Worm (Caenorhabditis elegans) whole organism, L4 larva: ENCODE measurements around the gene hpo-15.

Source experiments
- F10B5.3 ChIP-seq: sonication (generic microtip); optimal IDR thresholded peaks from 2 replicates; lab custom pipeline; 2016; ENCODE audit warnings: mild to moderate bottlenecking, missing genetic modification characterization, missing compliant biosample characterization
- F26F4.8 ChIP-seq: fragments of 200-800 bp; sonication (Bioruptor generic); conservative IDR thresholded peaks from 2 replicates; pipeline ENCODE4 v1.3.6; 2022; ENCODE audit warnings: missing genetic modification characterization, missing compliant biosample characterization
- F44E2.7 ChIP-seq: fragments of 200-800 bp; sonication (Bioruptor generic); IDR thresholded peaks from 2 replicates; pipeline ENCODE4 v2.1.2; 2022; ENCODE audit warnings: missing genetic modification characterization, missing compliant biosample characterization
- R02D3.7 ChIP-seq: fragments of 150-350 bp; sonication (generic microtip); optimal IDR thresholded peaks from 3 replicates; lab custom pipeline; 2014; ENCODE audit warnings: missing biosample characterization, missing genetic modification characterization
- T26A8.4 ChIP-seq: fragments of 200-800 bp; sonication (Bioruptor generic); IDR thresholded peaks from 2 replicates; pipeline ENCODE4 v1.3.6; 2022; ENCODE audit warnings: missing genetic modification characterization, missing compliant biosample characterization
- Y48G9A.11 ChIP-seq: fragments of 200-800 bp; sonication (Bioruptor generic); IDR thresholded peaks from 2 replicates; pipeline ENCODE4 v1.3.6; 2022; ENCODE audit warnings: missing genetic modification reagents, missing genetic modification characterization, missing compliant biosample characterization
- Y5F2A.4 ChIP-seq: fragments of 200-800 bp; sonication (Bioruptor generic); optimal IDR thresholded peaks from 2 replicates; lab custom pipeline; 2018; ENCODE audit warnings: mild to moderate bottlenecking, missing genetic modification characterization, missing compliant biosample characterization
- aha-1 ChIP-seq: fragments of 150-350 bp; peaks from one replicate; lab custom pipeline; 2014; ENCODE audit warnings: missing biosample characterization, missing genetic modification characterization
- aly-2 ChIP-seq: sonication (generic microtip); optimal IDR thresholded peaks from 2 replicates; lab custom pipeline; 2018; ENCODE audit warnings: missing biosample characterization, missing genetic modification characterization
- ceh-28 ChIP-seq: fragments of 150-350 bp; optimal IDR thresholded peaks from 2 replicates; lab custom pipeline; 2014; ENCODE audit warnings: missing biosample characterization, missing genetic modification reagents, missing genetic modification characterization
- ceh-62 ChIP-seq: sonication (generic microtip); optimal IDR thresholded peaks from 2 replicates; lab custom pipeline; 2017; ENCODE audit warnings: missing biosample characterization, missing genetic modification characterization
- ces-1 ChIP-seq: fragments of 150-350 bp; sonication (generic microtip); optimal IDR thresholded peaks from 4 replicates; lab custom pipeline; 2014; ENCODE audit warnings: missing biosample characterization, missing genetic modification reagents, missing genetic modification characterization
- ctbp-1 ChIP-seq: fragments of 200-800 bp; sonication (Bioruptor generic); IDR thresholded peaks from 2 replicates; pipeline ENCODE4 v1.3.6; 2022; ENCODE audit warnings: missing genetic modification reagents, missing genetic modification characterization, missing compliant biosample characterization
- daf-12 ChIP-seq: fragments of 150-350 bp; optimal IDR thresholded peaks from 2 replicates; lab custom pipeline; 2014; ENCODE audit warnings: missing biosample characterization, missing genetic modification reagents, missing genetic modification characterization
- daf-8 ChIP-seq: fragments of 200-800 bp; sonication (Bioruptor generic); IDR thresholded peaks from 2 replicates; pipeline ENCODE4 v1.3.6; 2022; ENCODE audit warnings: missing genetic modification characterization, missing compliant biosample characterization
- dmd-9 ChIP-seq: fragments of 200-800 bp; sonication (Bioruptor generic); IDR thresholded peaks from 2 replicates; pipeline ENCODE4 v1.3.6; 2022; ENCODE audit warnings: missing genetic modification reagents, missing genetic modification characterization, missing compliant biosample characterization
- duxl-1 ChIP-seq: sonication (generic microtip); optimal IDR thresholded peaks from 2 replicates; lab custom pipeline; 2016; ENCODE audit warnings: mild to moderate bottlenecking, missing genetic modification characterization, moderate library complexity, missing compliant biosample characterization; ENCODE audit not compliant: poor library complexity
- dve-1 ChIP-seq: sonication (generic microtip); optimal IDR thresholded peaks from 2 replicates; lab custom pipeline; 2017; ENCODE audit warnings: antibody characterized with exemption, mild to moderate bottlenecking, missing genetic modification characterization, missing compliant biosample characterization; ENCODE audit not compliant: insufficient read depth
- egl-27 ChIP-seq: sonication (generic microtip); optimal IDR thresholded peaks from 3 replicates; lab custom pipeline; 2017; ENCODE audit warnings: missing biosample characterization, missing genetic modification reagents, missing genetic modification characterization
- fos-1 ChIP-seq: fragments of 150-350 bp; optimal IDR thresholded peaks from 2 replicates; lab custom pipeline; 2014; ENCODE audit warnings: missing biosample characterization, missing genetic modification characterization
- gei-8 ChIP-seq: fragments of 200-800 bp; sonication (Bioruptor generic); optimal IDR thresholded peaks from 2 replicates; lab custom pipeline; 2018; ENCODE audit warnings: mild to moderate bottlenecking, missing genetic modification characterization, missing compliant biosample characterization
- hmg-1.1 ChIP-seq: fragments of 200-800 bp; sonication (Bioruptor generic); IDR thresholded peaks from 2 replicates; pipeline ENCODE4 v1.3.6; 2022; ENCODE audit warnings: missing genetic modification reagents, missing genetic modification characterization, missing compliant biosample characterization
- jun-1 ChIP-seq: fragments of 150-350 bp; optimal IDR thresholded peaks from 2 replicates; lab custom pipeline; 2014; ENCODE audit warnings: missing biosample characterization, missing genetic modification reagents, missing genetic modification characterization
- lin-1 ChIP-seq: fragments of 200-800 bp; sonication (Bioruptor generic); IDR thresholded peaks from 2 replicates; pipeline ENCODE4 v1.3.6; 2022; ENCODE audit warnings: missing genetic modification reagents, missing genetic modification characterization, missing compliant biosample characterization
- lin-15B ChIP-seq: fragments of 150-350 bp; sonication (generic microtip); optimal IDR thresholded peaks from 3 replicates; lab custom pipeline; 2014; ENCODE audit warnings: missing biosample characterization, missing genetic modification characterization
- lin-38 ChIP-seq: fragments of 200-800 bp; sonication (Bioruptor generic); IDR thresholded peaks from 2 replicates; pipeline ENCODE4 v1.3.6; 2022; ENCODE audit warnings: missing genetic modification reagents, missing genetic modification characterization, missing compliant biosample characterization
- lin-39 ChIP-seq: fragments of 150-350 bp; optimal IDR thresholded peaks from 2 replicates; lab custom pipeline; 2014; ENCODE audit warnings: missing biosample characterization, missing genetic modification reagents, missing genetic modification characterization
- lsy-2 ChIP-seq, 2 experiments: fragments of 150-350 bp in 1 of 2; sonication (generic microtip) in 1 of 2; optimal IDR thresholded peaks; 2 replicates each; lab custom pipeline; 2014 to 2017; ENCODE audit warnings: missing biosample characterization in 2 of 2, missing genetic modification characterization in 2 of 2
- madf-5 ChIP-seq, 2 experiments: fragments of 200-800 bp; sonication (Bioruptor generic); IDR thresholded peaks; 2 replicates each; pipeline ENCODE4 v1.3.6; 2022; ENCODE audit warnings: missing compliant biosample characterization in 2 of 2, missing genetic modification characterization in 2 of 2
- madf-9 ChIP-seq: fragments of 200-800 bp; sonication (Bioruptor generic); conservative IDR thresholded peaks from 2 replicates; pipeline ENCODE4 v1.3.6; 2022; ENCODE audit warnings: missing genetic modification reagents, missing genetic modification characterization, missing compliant biosample characterization
- mes-2 ChIP-seq: sonication (generic microtip); optimal IDR thresholded peaks from 2 replicates; lab custom pipeline; 2016; ENCODE audit warnings: missing genotype, mild to moderate bottlenecking, missing genetic modification characterization, missing compliant biosample characterization; ENCODE audit not compliant: poor library complexity, severe bottlenecking
- mxl-2 ChIP-seq: fragments of 200-800 bp; sonication (Bioruptor generic); conservative IDR thresholded peaks from 2 replicates; pipeline ENCODE4 v1.3.6; 2022; ENCODE audit warnings: missing genetic modification reagents, missing genetic modification characterization, missing compliant biosample characterization
- nhr-10 ChIP-seq: fragments of 150-350 bp; optimal IDR thresholded peaks from 2 replicates; lab custom pipeline; 2014; ENCODE audit warnings: missing biosample characterization, missing genetic modification characterization
- nhr-111 ChIP-seq: fragments of 200-800 bp; sonication (Bioruptor generic); optimal IDR thresholded peaks from 2 replicates; lab custom pipeline; 2018; ENCODE audit warnings: mild to moderate bottlenecking, missing genetic modification characterization, missing compliant biosample characterization
- nhr-25 ChIP-seq: sonication (generic microtip); optimal IDR thresholded peaks from 2 replicates; lab custom pipeline; 2017; ENCODE audit warnings: missing genetic modification characterization, mild to moderate bottlenecking, missing compliant biosample characterization, antibody characterized with exemption, moderate library complexity, borderline replicate concordance; ENCODE audit not compliant: insufficient read depth
- nhr-28 ChIP-seq: fragments of 150-350 bp; optimal IDR thresholded peaks from 2 replicates; lab custom pipeline; 2014; ENCODE audit warnings: missing biosample characterization, missing genetic modification characterization
- nhr-41 ChIP-seq: fragments of 200-800 bp; sonication (Bioruptor generic); IDR thresholded peaks from 2 replicates; pipeline ENCODE4 v1.3.6; 2022; ENCODE audit warnings: missing genetic modification reagents, missing genetic modification characterization, missing compliant biosample characterization
- nhr-48 ChIP-seq: sonication (generic microtip); optimal IDR thresholded peaks from 2 replicates; lab custom pipeline; 2016; ENCODE audit warnings: mild to moderate bottlenecking, missing genetic modification characterization, missing compliant biosample characterization
- nhr-6 ChIP-seq: fragments of 150-350 bp; optimal IDR thresholded peaks from 2 replicates; lab custom pipeline; 2014; ENCODE audit warnings: missing biosample characterization, missing genetic modification characterization
- nhr-76 ChIP-seq: fragments of 150-350 bp; optimal IDR thresholded peaks from 2 replicates; lab custom pipeline; 2014; ENCODE audit warnings: missing biosample characterization, missing genetic modification characterization
- pha-4 ChIP-seq, 2 experiments: fragments of 150-350 bp in 1 of 2; fragments of 200-800 bp in 1 of 2; sonication (Bioruptor generic) in 1 of 2; IDR thresholded peaks in 1 of 2; optimal IDR thresholded peaks in 1 of 2; 2 replicates each; pipeline versions ENCODE4 v1.3.6 to Lab custom; 2014 to 2022; ENCODE audit warnings: missing genetic modification characterization in 2 of 2, missing genetic modification reagents in 2 of 2, missing biosample characterization in 1 of 2, missing compliant biosample characterization in 1 of 2
- php-3 ChIP-seq: fragments of 200-800 bp; sonication (Bioruptor generic); IDR thresholded peaks from 2 replicates; pipeline ENCODE4 v1.3.6; 2022; ENCODE audit warnings: missing genetic modification reagents, missing genetic modification characterization, missing compliant biosample characterization
- saeg-2 ChIP-seq: fragments of 200-800 bp; sonication (Bioruptor generic); IDR thresholded peaks from 2 replicates; pipeline ENCODE4 v1.3.6; 2022; ENCODE audit warnings: missing genetic modification reagents, missing genetic modification characterization, missing compliant biosample characterization
- snpc-4 ChIP-seq: fragments of 150-350 bp; optimal IDR thresholded peaks from 2 replicates; lab custom pipeline; 2014; ENCODE audit warnings: missing biosample characterization, missing genetic modification characterization
- tag-97 ChIP-seq: fragments of 200-800 bp; sonication (Bioruptor generic); IDR thresholded peaks from 2 replicates; pipeline ENCODE4 v1.3.6; 2022; ENCODE audit warnings: missing genetic modification characterization, missing compliant biosample characterization
- unc-62 ChIP-seq, 3 experiments: fragments of 150-350 bp in 1 of 3; sonication (generic microtip); optimal IDR thresholded peaks in 2 of 3; peaks in 1 of 3; 1 replicate in 1 of 3; 2 replicates in 2 of 3; lab custom pipeline; 2014 to 2017; ENCODE audit warnings: missing biosample characterization in 3 of 3, missing genetic modification characterization in 3 of 3, missing genetic modification reagents in 3 of 3, missing genotype in 1 of 3
- vab-7 ChIP-seq: fragments of 200-800 bp; sonication (Bioruptor generic); IDR thresholded peaks from 2 replicates; pipeline ENCODE4 v1.3.6; 2022; ENCODE audit warnings: missing genetic modification reagents, missing genetic modification characterization, missing compliant biosample characterization
- zfp-2 ChIP-seq: sonication (generic microtip); optimal IDR thresholded peaks from 2 replicates; lab custom pipeline; 2016; ENCODE audit warnings: mild to moderate bottlenecking, missing genetic modification characterization, missing compliant biosample characterization
- zip-11 ChIP-seq: fragments of 200-800 bp; sonication (Bioruptor generic); IDR thresholded peaks from 2 replicates; pipeline ENCODE4 v1.3.6; 2022; ENCODE audit warnings: missing genetic modification characterization, missing compliant biosample characterization
- zip-2 ChIP-seq: fragments of 150-350 bp; optimal IDR thresholded peaks from 2 replicates; lab custom pipeline; 2014; ENCODE audit warnings: missing biosample characterization, missing genetic modification characterization
- ztf-7 ChIP-seq: fragments of 150-350 bp; optimal IDR thresholded peaks from 2 replicates; lab custom pipeline; 2014; ENCODE audit warnings: missing biosample characterization, missing genetic modification characterization

Gene hpo-15

ce11 chrV:5512559-5512958 lies 1.1 kb downstream of the hpo-15 start:
- TF ChIP-seq ctbp-1 (no peak), snpc-4 (no peak), ces-1 (GFP tag; lab: Kevin White, UChicago) (no peak), fos-1 (tag; lab: Kevin White, UChicago) (no peak), aly-2 (no peak), ceh-28 (no peak), gei-8 (no peak), nhr-10 (tag; lab: Kevin White, UChicago) (peak; percentile 13), ceh-62 (tag; lab: Kevin White, UChicago) (no peak), F26F4.8 (GFP tag; lab: Robert Waterston, UW) (no peak), F10B5.3 (tag; lab: Kevin White, UChicago) (no peak), duxl-1 (tag; lab: Kevin White, UChicago) (no peak), dmd-9 (GFP tag; lab: Robert Waterston, UW) (no peak), T26A8.4 (GFP tag; lab: Robert Waterston, UW) (no peak), nhr-41 (GFP tag; lab: Robert Waterston, UW) (peak; percentile 84; the same call in 1 of the 2 replicates), nhr-6 (tag; lab: Kevin White, UChicago) (no peak), Y48G9A.11 (GFP tag; lab: Robert Waterston, UW) (no peak), dve-1 (peak; percentile 70), vab-7 (no peak), lin-38 (GFP tag; lab: Robert Waterston, UW) (no peak), mxl-2 (GFP tag; lab: Robert Waterston, UW) (no peak), ztf-7 (tag; lab: Kevin White, UChicago) (no peak), madf-5 (GFP tag; IDR thresholded peaks at IDR 0.05; lab: Robert Waterston, UW) (no peak), F44E2.7 (GFP tag; lab: Robert Waterston, UW) (no peak), lin-15B (tag; lab: Kevin White, UChicago) (no peak), tag-97 (GFP tag; lab: Robert Waterston, UW) (no peak), saeg-2 (GFP tag; lab: Robert Waterston, UW) (no peak), mes-2 (no peak), egl-27 (tag; lab: Kevin White, UChicago) (no peak), nhr-48 (tag; lab: Kevin White, UChicago) (peak; percentile 66), daf-8 (GFP tag; lab: Robert Waterston, UW) (no peak), madf-9 (no peak), nhr-28 (tag; lab: Kevin White, UChicago) (peak; percentile 85), php-3 (peak; percentile 77), daf-12 (no peak), Y5F2A.4 (GFP tag; lab: Kevin White, UChicago) (no peak), zip-2 (tag; lab: Kevin White, UChicago) (no peak), aha-1 (tag; lab: Kevin White, UChicago) (no peak), lin-1 (GFP tag; lab: Robert Waterston, UW) (peak; percentile 40; the same call in 1 of the 2 replicates), lsy-2 (tag; optimal IDR thresholded peaks at IDR 0.05; lab: Kevin White, UChicago) (peak in 1 of 2 experiments; percentile 9), nhr-25 (tag; lab: Kevin White, UChicago) (no peak), zfp-2 (tag; lab: Kevin White, UChicago) (no peak), R02D3.7 (no peak), nhr-111 (GFP tag; lab: Kevin White, UChicago) (no peak), jun-1 (tag; lab: Kevin White, UChicago) (no peak), lin-39 (tag; lab: Kevin White, UChicago) (no peak), zip-11 (GFP tag; lab: Robert Waterston, UW) (no peak), hmg-1.1 (GFP tag; lab: Robert Waterston, UW) (no peak), nhr-76 (no peak), unc-62 (GFP tag; optimal IDR thresholded peaks at IDR 0.05 in 1 of 2; lab: Kevin White, UChicago) (peak in 1 of 2 experiments; percentile 87), unc-62 (tag; optimal IDR thresholded peaks at IDR 0.05; lab: Kevin White, UChicago) (no peak), pha-4 (GFP tag; IDR thresholded peaks at IDR 0.05; lab: Robert Waterston, UW) (no peak), pha-4 (tag; optimal IDR thresholded peaks at IDR 0.05; lab: Kevin White, UChicago) (no peak)
